Fruit fly (Drosophila melanogaster) Kc167 (cell line): Measurements from ENCODE around the gene CG12506.

Experiments used
- Myc ChIP-seq: fragments of >200 bp; optimal IDR thresholded peaks from 2 replicates; lab custom pipeline; 2017; ENCODE audit warnings: missing external identifiers
- Sin3A ChIP-seq: fragments of >200 bp; optimal IDR thresholded peaks from 2 replicates; lab custom pipeline; 2018; ENCODE audit warnings: missing external identifiers
- h ChIP-seq: fragments of >200 bp; optimal IDR thresholded peaks from 3 replicates; lab custom pipeline; 2018; ENCODE audit warnings: missing external identifiers
- psq ChIP-seq: fragments of >200 bp; optimal IDR thresholded peaks from 2 replicates; lab custom pipeline; 2017; ENCODE audit warnings: missing external identifiers
- ttk ChIP-seq: sonication (Bioruptor generic); optimal IDR thresholded peaks from 2 replicates; lab custom pipeline; 2017; ENCODE audit warnings: missing external identifiers

dm6 chr2L:750299-750698 lies 23.0 kb upstream of the CG12506 start:
- no peak for TF ChIP-seq Myc
- TF ChIP-seq Sin3A (lab: Kevin White, UChicago) = no peak
- TF ChIP-seq ttk (lab: Kevin White, UChicago) = no peak
- no peak for TF ChIP-seq h (lab: Kevin White, UChicago)
- no peak for TF ChIP-seq psq (lab: Kevin White, UChicago)
